Worm (Caenorhabditis elegans) whole organism, mixed stage, embryonic: Measurements from ENCODE around the gene hsp-25.

Experiments
- blmp-1 ChIP-seq: fragments of 150-350 bp; optimal IDR thresholded peaks from 2 replicates; lab custom pipeline; 2014; ENCODE audit warnings: missing biosample characterization, missing genetic modification characterization
- ces-1 ChIP-seq: fragments of 150-350 bp; optimal IDR thresholded peaks from 2 replicates; lab custom pipeline; 2014; ENCODE audit warnings: missing biosample characterization, missing genetic modification reagents, missing genetic modification characterization
- elt-3 ChIP-seq: fragments of 150-350 bp; optimal IDR thresholded peaks from 2 replicates; lab custom pipeline; 2014; ENCODE audit warnings: missing biosample characterization, missing genetic modification characterization
- mab-5 ChIP-seq: fragments of 150-350 bp; optimal IDR thresholded peaks from 2 replicates; lab custom pipeline; 2014; ENCODE audit warnings: missing biosample characterization, missing genetic modification characterization
- mep-1 ChIP-seq: fragments of 150-350 bp; optimal IDR thresholded peaks from 2 replicates; lab custom pipeline; 2017; ENCODE audit warnings: missing biosample characterization, missing genetic modification reagents, missing genetic modification characterization, inconsistent platforms
- mls-2 ChIP-seq: sonication (generic microtip); optimal IDR thresholded peaks from 2 replicates; lab custom pipeline; 2016; ENCODE audit warnings: mild to moderate bottlenecking, missing genetic modification characterization, moderate library complexity, missing compliant biosample characterization
- nhr-12 ChIP-seq: fragments of 150-350 bp; optimal IDR thresholded peaks from 2 replicates; lab custom pipeline; 2014; ENCODE audit warnings: missing biosample characterization, missing genetic modification characterization
- nhr-237 ChIP-seq: fragments of 150-350 bp; optimal IDR thresholded peaks from 2 replicates; lab custom pipeline; 2014; ENCODE audit warnings: missing biosample characterization, missing genetic modification characterization
- pha-4 ChIP-seq: fragments of 150-350 bp; optimal IDR thresholded peaks from 2 replicates; lab custom pipeline; 2018; ENCODE audit warnings: missing biosample characterization, missing genetic modification reagents, missing genetic modification characterization
- tbx-8 ChIP-seq: fragments of 200-800 bp; sonication (Bioruptor generic); optimal IDR thresholded peaks from 2 replicates; lab custom pipeline; 2018; ENCODE audit warnings: mild to moderate bottlenecking, missing genetic modification characterization, moderate library complexity, missing compliant biosample characterization
- unc-39 ChIP-seq: fragments of 150-350 bp; optimal IDR thresholded peaks from 2 replicates; lab custom pipeline; 2014; ENCODE audit warnings: missing biosample characterization, missing genetic modification characterization
- unc-62 ChIP-seq: fragments of 150-350 bp; optimal IDR thresholded peaks from 2 replicates; lab custom pipeline; 2014; ENCODE audit warnings: missing biosample characterization, missing genetic modification reagents, missing genetic modification characterization
- ztf-11 ChIP-seq: fragments of 150-350 bp; optimal IDR thresholded peaks from 2 replicates; lab custom pipeline; 2014; ENCODE audit warnings: missing biosample characterization, missing genetic modification characterization

DNA sequence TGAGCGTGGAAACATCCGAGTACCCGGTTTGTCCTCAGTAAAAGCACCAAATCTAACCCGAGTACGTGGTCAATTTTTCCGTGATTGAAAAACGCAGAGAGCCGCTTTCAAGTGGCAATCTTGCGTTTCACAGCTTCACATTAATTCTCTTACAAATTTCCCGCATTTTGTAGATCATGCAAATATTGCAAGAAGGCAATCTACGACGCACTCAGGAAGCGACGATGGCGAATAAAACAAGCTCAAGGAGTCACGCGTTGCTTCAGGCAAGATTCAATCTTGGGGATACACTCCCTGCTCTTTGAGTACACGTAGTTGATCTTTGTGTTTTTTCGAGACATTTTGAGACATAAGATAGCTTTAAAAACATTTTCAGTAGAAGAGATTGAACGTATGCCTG lies 51.5 kb downstream of the hsp-25 start:
- TF ChIP-seq tbx-8 (GFP tag; lab: Kevin White, UChicago) (no peak), mls-2 (tag; lab: Kevin White, UChicago) (no peak), unc-62 (GFP tag; lab: Kevin White, UChicago) (no peak), mep-1 (no peak), elt-3 (tag; lab: Kevin White, UChicago) (no peak), pha-4 (no peak), nhr-12 (tag; lab: Kevin White, UChicago) (no peak), unc-39 (tag; lab: Kevin White, UChicago) (no peak), ztf-11 (tag; lab: Kevin White, UChicago) (no peak), mab-5 (tag; lab: Kevin White, UChicago) (no peak), ces-1 (GFP tag; lab: Kevin White, UChicago) (no peak), blmp-1 (tag; lab: Kevin White, UChicago) (no peak), nhr-237 (tag; lab: Kevin White, UChicago) (no peak)
